Fruit fly (Drosophila melanogaster): ENCODE measurements around the gene Srp54.

Gene Srp54

DNA sequence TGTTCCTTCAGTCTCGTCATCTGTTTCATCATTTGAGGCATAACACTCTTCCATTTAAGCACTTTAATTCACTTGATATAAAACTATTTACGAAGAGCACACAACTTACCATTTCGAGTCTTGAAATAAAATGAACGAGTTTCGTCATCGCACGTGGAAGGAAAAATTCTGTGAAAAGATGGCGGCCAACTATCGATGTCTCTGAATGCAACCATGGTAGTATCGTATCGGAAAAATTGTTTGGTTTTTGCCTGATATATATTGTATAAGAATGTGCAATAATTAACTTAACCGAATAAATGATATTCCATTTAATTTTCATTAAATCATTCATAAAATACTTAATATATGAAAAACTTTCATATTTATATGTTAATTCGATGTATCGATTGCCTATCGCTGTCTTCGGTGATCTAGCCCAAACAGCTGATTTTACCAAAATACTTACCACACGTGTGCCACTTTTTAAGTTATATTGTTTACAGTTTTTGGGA lies 17.8 kb upstream of the Srp54 start, which contains the start of gene Bka (continued):
- TF ChIP-seq unc-4 (GFP tag; IDR thresholded peaks at IDR 0.05; ENCODE audit: partially characterized antibody) (peak; percentile 99), zfh2 (GFP tag; optimal IDR thresholded peaks at IDR 0.05) (no peak), hkb (optimal IDR thresholded peaks at IDR 0.05) (no peak), hkb (GFP tag; IDR thresholded peaks at IDR 0.05) (peak; percentile 59), abd-A (tag; optimal IDR thresholded peaks at IDR 0.05) (no peak), CG18262 (tag; optimal IDR thresholded peaks at IDR 0.05) (peak; percentile 69), sob (GFP tag; IDR thresholded peaks at IDR 0.05) (peak; percentile 61), CG2712 (tag; optimal IDR thresholded peaks at IDR 0.05) (peak; percentile 71), Dp (GFP tag; optimal IDR thresholded peaks at IDR 0.05) (peak; percentile 68), CG18476 (GFP tag; optimal IDR thresholded peaks at IDR 0.05) (peak; percentile 20), CG10274 (GFP tag; optimal IDR thresholded peaks at IDR 0.05) (peak; percentile 22), CG9727 (GFP tag; optimal IDR thresholded peaks at IDR 0.05) (peak; percentile 77), al (GFP tag; IDR thresholded peaks at IDR 0.05) (no peak), D19A (tag; optimal IDR thresholded peaks at IDR 0.05) (peak; percentile 60), vvl (GFP tag; IDR thresholded peaks at IDR 0.05) (peak; percentile 85), scrt (GFP tag; optimal IDR thresholded peaks at IDR 0.05) (peak; percentile 50), CG30431 (GFP tag; optimal IDR thresholded peaks at IDR 0.05) (no peak), otp (GFP tag; IDR thresholded peaks at IDR 0.05) (peak; percentile 27; the same call in 1 of the 3 replicates), CG13123 (GFP tag; optimal IDR thresholded peaks at IDR 0.05) (peak; percentile 1), MESR4 (GFP tag; optimal IDR thresholded peaks at IDR 0.05) (peak; percentile 96), CG2678 (tag; optimal IDR thresholded peaks at IDR 0.05) (peak; percentile 61), Myb (GFP tag; optimal IDR thresholded peaks at IDR 0.05) (no peak), CG5953 (GFP tag; IDR thresholded peaks at IDR 0.05) (no peak), nerfin-1 (tag; optimal IDR thresholded peaks at IDR 0.05) (peak; percentile 79), CG8290 (GFP tag; optimal IDR thresholded peaks at IDR 0.05) (peak; percentile 75), CG8290 (tag; optimal IDR thresholded peaks at IDR 0.05) (peak; percentile 56 to 66), Deaf1 (tag; optimal IDR thresholded peaks at IDR 0.05) (peak; percentile 66), dmrt11E (tag; optimal IDR thresholded peaks at IDR 0.05) (peak; percentile 58), GATAe (GFP tag; conservative IDR thresholded peaks at IDR 0.05) (no peak), az2 (GFP tag; optimal IDR thresholded peaks at IDR 0.05) (peak; percentile 7), zen (tag; optimal IDR thresholded peaks at IDR 0.05) (peak; percentile 21), CG7556 (GFP tag; optimal IDR thresholded peaks at IDR 0.05) (peak; percentile 38), CG15601 (tag; optimal IDR thresholded peaks at IDR 0.05) (peak; percentile 76), dysf (GFP tag; IDR thresholded peaks at IDR 0.05) (no peak), Ada2b (GFP tag; IDR thresholded peaks at IDR 0.05) (0 out of 2 replicates have a peak, but pooled peaks have one; percentile 10), gro (GFP tag; optimal IDR thresholded peaks at IDR 0.05) (no peak), PHDP (tag; optimal IDR thresholded peaks at IDR 0.05) (peak; percentile 69), Nf-YB (GFP tag; optimal IDR thresholded peaks at IDR 0.05) (peak; percentile 66), bowl (GFP tag; IDR thresholded peaks at IDR 0.05) (no peak), ERR (GFP tag; optimal IDR thresholded peaks at IDR 0.05) (peak; percentile 0), CG31441 (GFP tag; IDR thresholded peaks at IDR 0.05) (peak; percentile 62), Asciz (GFP tag; optimal IDR thresholded peaks at IDR 0.05) (peak; percentile 52), CG6254 (GFP tag; optimal IDR thresholded peaks at IDR 0.05) (peak; percentile 63), NC2β (GFP tag; optimal IDR thresholded peaks at IDR 0.05) (peak; percentile 55), wek (GFP tag; optimal IDR thresholded peaks at IDR 0.05) (peak; percentile 40), Ptx1 (GFP tag; IDR thresholded peaks at IDR 0.05) (no peak), lilli (GFP tag; optimal IDR thresholded peaks at IDR 0.05) (peak; percentile 44), CG4707 (GFP tag; optimal IDR thresholded peaks at IDR 0.05) (peak; percentile 37), CG17359 (tag; optimal IDR thresholded peaks at IDR 0.05) (peak; percentile 37), CoRest (tag; optimal IDR thresholded peaks at IDR 0.05) (peak; percentile 61), CG8924 (tag; optimal IDR thresholded peaks at IDR 0.05) (peak; percentile 85)

Data from whole organism, embryonic.